Worm (Caenorhabditis elegans) whole organism, late embryonic: Measurements from ENCODE around the gene vrp-1.

Source experiments
- C08G9.2 ChIP-seq: sonication (generic microtip); optimal IDR thresholded peaks from 2 replicates; lab custom pipeline; 2016; ENCODE audit warnings: mild to moderate bottlenecking, missing genetic modification characterization, moderate library complexity, missing compliant biosample characterization
- C38D4.7 ChIP-seq: fragments of 200-800 bp; sonication (Bioruptor generic); optimal IDR thresholded peaks from 2 replicates; lab custom pipeline; 2018; ENCODE audit warnings: mild to moderate bottlenecking, missing genetic modification characterization, moderate library complexity, missing compliant biosample characterization
- K09A11.1 ChIP-seq: sonication (generic microtip); optimal IDR thresholded peaks from 2 replicates; lab custom pipeline; 2017; ENCODE audit warnings: antibody characterized with exemption, mild to moderate bottlenecking, missing genetic modification characterization, missing compliant biosample characterization; ENCODE audit not compliant: insufficient read depth
- T23F11.4 ChIP-seq: fragments of 200-800 bp; sonication (Bioruptor generic); optimal IDR thresholded peaks from 2 replicates; lab custom pipeline; 2018; ENCODE audit warnings: mild to moderate bottlenecking, missing genetic modification characterization, missing compliant biosample characterization
- ceh-18 ChIP-seq: sonication (generic microtip); optimal IDR thresholded peaks from 2 replicates; lab custom pipeline; 2016; ENCODE audit warnings: missing genetic modification characterization, missing compliant biosample characterization
- ceh-22 ChIP-seq: sonication (generic microtip); optimal IDR thresholded peaks from 2 replicates; lab custom pipeline; 2017; ENCODE audit warnings: missing biosample characterization, missing genetic modification characterization
- ceh-24 ChIP-seq: sonication (generic microtip); optimal IDR thresholded peaks from 2 replicates; lab custom pipeline; 2016; ENCODE audit warnings: mild to moderate bottlenecking, missing genetic modification characterization, missing compliant biosample characterization
- ceh-30 ChIP-seq: fragments of 150-350 bp; optimal IDR thresholded peaks from 2 replicates; lab custom pipeline; 2014; ENCODE audit warnings: missing biosample characterization, missing genetic modification characterization
- ceh-31 ChIP-seq: sonication (generic microtip); optimal IDR thresholded peaks from 2 replicates; lab custom pipeline; 2016; ENCODE audit warnings: missing genetic modification characterization, missing compliant biosample characterization
- ceh-45 ChIP-seq: fragments of 200-800 bp; sonication (Bioruptor generic); IDR thresholded peaks from 2 replicates; pipeline ENCODE4 v1.3.6; 2022; ENCODE audit warnings: missing genetic modification reagents, missing genetic modification characterization, missing compliant biosample characterization
- ceh-6 ChIP-seq: fragments of 200-800 bp; sonication (Bioruptor generic); optimal IDR thresholded peaks from 2 replicates; lab custom pipeline; 2018; ENCODE audit warnings: mild to moderate bottlenecking, missing genetic modification characterization, missing compliant biosample characterization
- ceh-9 ChIP-seq: sonication (generic microtip); optimal IDR thresholded peaks from 2 replicates; lab custom pipeline; 2016; ENCODE audit warnings: mild to moderate bottlenecking, missing genetic modification characterization, inconsistent platforms, missing compliant biosample characterization
- dmd-4 ChIP-seq: sonication (generic microtip); optimal IDR thresholded peaks from 2 replicates; lab custom pipeline; 2016; ENCODE audit warnings: borderline replicate concordance, missing genetic modification characterization, missing compliant biosample characterization
- dve-1 ChIP-seq: sonication (generic microtip); optimal IDR thresholded peaks from 2 replicates; lab custom pipeline; 2017; ENCODE audit warnings: antibody characterized with exemption, mild to moderate bottlenecking, missing genetic modification characterization, missing compliant biosample characterization
- elt-2 ChIP-seq: sonication (generic microtip); optimal IDR thresholded peaks from 2 replicates; lab custom pipeline; 2016; ENCODE audit warnings: missing genetic modification reagents, missing genetic modification characterization, missing compliant biosample characterization
- elt-4 ChIP-seq: sonication (generic microtip); optimal IDR thresholded peaks from 2 replicates; lab custom pipeline; 2016; ENCODE audit warnings: missing genetic modification characterization, missing compliant biosample characterization
- fax-1 ChIP-seq: sonication (generic microtip); optimal IDR thresholded peaks from 2 replicates; lab custom pipeline; 2016; ENCODE audit warnings: missing genotype, missing genetic modification characterization, missing compliant biosample characterization
- fkh-10 ChIP-seq: fragments of 150-350 bp; optimal IDR thresholded peaks from 2 replicates; lab custom pipeline; 2014; ENCODE audit warnings: missing biosample characterization, missing genetic modification reagents, missing genetic modification characterization
- gmeb-2 ChIP-seq: sonication (generic microtip); optimal IDR thresholded peaks from 2 replicates; lab custom pipeline; 2016; ENCODE audit warnings: missing genetic modification characterization, inconsistent platforms, missing compliant biosample characterization
- hlh-15 ChIP-seq: sonication (generic microtip); optimal IDR thresholded peaks from 2 replicates; lab custom pipeline; 2016; ENCODE audit warnings: missing genetic modification characterization, missing compliant biosample characterization
- hlh-30 ChIP-seq: sonication (generic microtip); optimal IDR thresholded peaks from 2 replicates; lab custom pipeline; 2017; ENCODE audit warnings: antibody characterized with exemption, missing genetic modification characterization, missing compliant biosample characterization; ENCODE audit not compliant: insufficient read depth
- hlh-6 ChIP-seq: sonication (generic microtip); optimal IDR thresholded peaks from 2 replicates; lab custom pipeline; 2016; ENCODE audit warnings: missing genotype, missing genetic modification characterization, missing compliant biosample characterization
- hlh-8 ChIP-seq: sonication (generic microtip); optimal IDR thresholded peaks from 2 replicates; lab custom pipeline; 2016; ENCODE audit warnings: missing genotype, missing genetic modification characterization, missing compliant biosample characterization
- lin-11 ChIP-seq: fragments of 200-800 bp; sonication (Bioruptor generic); optimal IDR thresholded peaks from 2 replicates; lab custom pipeline; 2018; ENCODE audit warnings: mild to moderate bottlenecking, missing genetic modification characterization, missing compliant biosample characterization
- madf-2 ChIP-seq: sonication (generic microtip); optimal IDR thresholded peaks from 2 replicates; lab custom pipeline; 2017; ENCODE audit warnings: missing genetic modification characterization, missing compliant biosample characterization
- mec-3 ChIP-seq: sonication (generic microtip); optimal IDR thresholded peaks from 2 replicates; lab custom pipeline; 2016; ENCODE audit warnings: borderline replicate concordance, missing genetic modification characterization, missing compliant biosample characterization
- nhr-11 ChIP-seq: fragments of 150-350 bp; optimal IDR thresholded peaks from 2 replicates; lab custom pipeline; 2014; ENCODE audit warnings: missing biosample characterization, missing genetic modification characterization
- pat-9 ChIP-seq: fragments of 200-800 bp; sonication (Bioruptor generic); optimal IDR thresholded peaks from 2 replicates; lab custom pipeline; 2018; ENCODE audit warnings: mild to moderate bottlenecking, missing genetic modification characterization, moderate library complexity, missing compliant biosample characterization
- pha-2 ChIP-seq: sonication (generic microtip); optimal IDR thresholded peaks from 2 replicates; lab custom pipeline; 2017; ENCODE audit warnings: mild to moderate bottlenecking, missing genetic modification characterization, missing compliant biosample characterization
- pqm-1 ChIP-seq: sonication (generic microtip); optimal IDR thresholded peaks from 2 replicates; lab custom pipeline; 2016; ENCODE audit warnings: missing genetic modification characterization, missing compliant biosample characterization
- rnt-1 ChIP-seq: sonication (generic microtip); optimal IDR thresholded peaks from 2 replicates; lab custom pipeline; 2016; ENCODE audit warnings: missing genetic modification characterization, missing compliant biosample characterization
- sox-4 ChIP-seq: sonication (generic microtip); optimal IDR thresholded peaks from 2 replicates; lab custom pipeline; 2017; ENCODE audit warnings: mild to moderate bottlenecking, missing genetic modification characterization, inconsistent platforms, missing compliant biosample characterization
- syd-9 ChIP-seq: sonication (generic microtip); optimal IDR thresholded peaks from 2 replicates; lab custom pipeline; 2016; ENCODE audit warnings: mild to moderate bottlenecking, missing genetic modification characterization, moderate library complexity, missing compliant biosample characterization
- tbx-2 ChIP-seq: sonication (generic microtip); optimal IDR thresholded peaks from 2 replicates; lab custom pipeline; 2016; ENCODE audit warnings: missing genetic modification characterization, missing compliant biosample characterization
- unc-42 ChIP-seq: sonication (generic microtip); optimal IDR thresholded peaks from 2 replicates; lab custom pipeline; 2016; ENCODE audit warnings: missing genotype, missing genetic modification characterization, missing compliant biosample characterization
- unc-55 ChIP-seq: sonication (generic microtip); optimal IDR thresholded peaks from 2 replicates; lab custom pipeline; 2017; ENCODE audit warnings: missing biosample characterization, missing genetic modification reagents, missing genetic modification characterization
- ztf-16 ChIP-seq: sonication (generic microtip); optimal IDR thresholded peaks from 2 replicates; lab custom pipeline; 2017; ENCODE audit warnings: missing genetic modification characterization, missing compliant biosample characterization

Gene vrp-1

DNA sequence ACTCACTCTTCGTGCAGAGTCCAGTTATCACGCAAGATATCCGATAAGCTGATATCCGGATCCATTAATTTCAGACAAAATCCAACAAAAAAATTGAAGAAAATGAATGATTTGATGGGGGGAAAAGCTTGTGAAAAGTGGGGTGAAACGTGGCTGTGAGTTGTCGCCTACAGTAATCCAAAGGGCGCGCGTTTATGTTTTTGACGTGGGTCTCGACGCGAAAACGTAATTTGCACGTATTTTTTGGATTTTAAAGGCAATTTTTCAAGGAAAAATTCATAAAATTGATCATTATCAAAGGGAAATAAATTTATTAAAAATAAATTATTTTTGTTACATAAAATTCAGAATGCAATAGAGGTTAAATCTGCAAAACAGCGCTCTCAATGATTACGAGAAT is 3.6 kb upstream of the vrp-1 start, which contains the start of gene Y54G2A.73:
Gene Y54G2A.73, minus strand, starts transcription at position 65 of the 400 bp plus-strand sequence.
- no peak for TF ChIP-seq pha-2 (tag; lab: Kevin White, UChicago)
- TF ChIP-seq fax-1: no peak
- TF ChIP-seq C08G9.2 (tag; lab: Kevin White, UChicago): no peak
- no peak for TF ChIP-seq ceh-31 (tag; lab: Kevin White, UChicago)
- TF ChIP-seq pqm-1: no peak
- no peak for TF ChIP-seq nhr-11 (tag; lab: Kevin White, UChicago)
- no peak for TF ChIP-seq hlh-30 (tag; lab: Kevin White, UChicago)
- TF ChIP-seq ceh-22: no peak
- TF ChIP-seq hlh-15 (tag; lab: Kevin White, UChicago): no peak
- TF ChIP-seq dmd-4 (tag; lab: Kevin White, UChicago): no peak
- TF ChIP-seq madf-2 (tag; lab: Kevin White, UChicago): no peak
- TF ChIP-seq ztf-16 (tag; lab: Kevin White, UChicago): no peak
- no peak for TF ChIP-seq fkh-10 (GFP tag; lab: Kevin White, UChicago)
- TF ChIP-seq ceh-30: no peak
- TF ChIP-seq T23F11.4: no peak
- TF ChIP-seq ceh-18 (tag; lab: Kevin White, UChicago): no peak
- no peak for TF ChIP-seq pat-9
- no peak for TF ChIP-seq gmeb-2 (tag; lab: Kevin White, UChicago)
- no peak for TF ChIP-seq elt-2 (tag; lab: Kevin White, UChicago)

DNA sequence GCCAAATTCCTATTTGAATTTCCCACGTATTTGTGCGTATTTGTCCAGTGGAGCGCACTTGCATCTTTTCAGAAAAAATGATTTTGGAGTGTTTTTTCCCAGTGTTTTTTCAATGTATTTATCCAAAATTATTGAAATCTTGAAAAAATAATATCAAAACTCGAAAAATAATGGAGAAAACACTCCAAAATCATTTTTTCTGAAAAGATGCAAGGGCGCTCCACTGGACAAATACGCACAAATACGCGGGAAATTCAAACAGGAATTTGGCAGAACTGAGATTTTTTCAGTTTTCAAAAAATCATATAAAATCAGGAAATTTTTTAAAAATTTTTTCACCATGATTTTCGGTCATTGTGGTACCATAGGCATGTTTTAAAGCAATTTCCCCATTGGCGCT is 740 bp upstream of the vrp-1 start:
- TF ChIP-seq sox-4 (no peak), C38D4.7 (GFP tag; lab: Kevin White, UChicago) (no peak), ztf-16 (tag; lab: Kevin White, UChicago) (no peak), elt-4 (tag; lab: Kevin White, UChicago) (no peak), hlh-6 (no peak), ceh-31 (tag; lab: Kevin White, UChicago) (no peak), hlh-8 (tag; lab: Kevin White, UChicago) (no peak), pha-2 (tag; lab: Kevin White, UChicago) (no peak), ceh-24 (tag; lab: Kevin White, UChicago) (no peak), mec-3 (tag; lab: Kevin White, UChicago) (no peak), ceh-9 (tag; lab: Kevin White, UChicago) (no peak), gmeb-2 (tag; lab: Kevin White, UChicago) (no peak), lin-11 (tag; lab: Kevin White, UChicago) (no peak), unc-55 (GFP tag; lab: Kevin White, UChicago) (no peak)

DNA sequence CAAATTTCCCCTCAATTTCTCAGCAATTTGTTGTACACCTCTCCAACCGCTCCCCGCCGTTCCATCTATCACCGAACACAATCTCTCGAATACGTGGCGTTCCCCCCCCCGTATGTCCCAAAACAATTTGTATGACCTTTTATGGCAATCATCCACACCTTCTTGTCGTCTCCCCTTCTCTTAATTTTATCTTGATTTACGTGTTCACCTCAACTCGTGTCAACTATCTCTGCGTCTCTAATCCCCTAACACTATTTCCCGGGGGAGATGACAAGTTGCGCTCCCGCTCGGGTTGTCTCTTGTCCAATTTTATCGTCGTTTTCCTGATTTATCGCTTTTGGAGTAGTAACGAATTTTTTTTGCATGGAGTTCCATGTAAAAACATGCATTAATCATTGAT is 2.2 kb downstream of the vrp-1 start:
- TF ChIP-seq tbx-2 (tag; lab: Kevin White, UChicago) (peak; percentile 13), unc-55 (GFP tag; lab: Kevin White, UChicago) (peak; percentile 95), unc-42 (no peak), syd-9 (no peak), rnt-1 (tag; lab: Kevin White, UChicago) (peak; percentile 44)

DNA sequence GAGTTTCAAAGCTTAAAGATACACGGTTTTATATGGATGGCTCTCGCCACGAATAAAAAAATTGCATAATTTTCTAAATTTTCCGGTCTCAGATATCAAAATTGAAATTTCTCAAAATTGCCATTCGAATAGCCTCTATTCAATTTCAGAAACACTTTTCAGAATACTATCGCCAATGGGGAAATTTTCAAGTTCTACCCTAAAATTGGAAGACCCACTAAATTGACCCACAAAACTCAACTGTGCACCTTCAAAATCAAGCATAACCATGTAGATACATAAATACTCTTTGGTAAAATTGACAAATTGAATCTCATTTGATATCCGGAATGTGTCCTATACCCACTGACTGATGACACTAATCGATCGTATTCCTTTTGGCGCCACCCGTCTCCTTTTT is 3.8 kb downstream of the vrp-1 start:
- TF ChIP-seq C08G9.2 (tag; lab: Kevin White, UChicago) (no peak), ceh-31 (tag; lab: Kevin White, UChicago) (no peak), ceh-45 (GFP tag; lab: Robert Waterston, UW) (no peak), K09A11.1 (tag; lab: Kevin White, UChicago) (no peak), madf-2 (tag; lab: Kevin White, UChicago) (no peak), ceh-6 (no peak), pat-9 (no peak), nhr-11 (tag; lab: Kevin White, UChicago) (no peak), dve-1 (tag; lab: Kevin White, UChicago) (no peak)
- TF ChIP-seq, all 69 proteins: peak for 0
